Worm (Caenorhabditis elegans): ENCODE data around the gene Y57E12B.1.

Y57E12B.1 gene

ce11 chrV:6969950-6970532 lies 21.7 kb downstream of the Y57E12B.1 start, which contains the start of gene ptr-15:
ptr-15 (minus strand) TSS chrV:6970000.
- TF ChIP-seq ceh-16 (tag; optimal IDR thresholded peaks at IDR 0.05) (no peak), nhr-76 (tag; optimal IDR thresholded peaks at IDR 0.05) (no peak), nhr-43 (tag; optimal IDR thresholded peaks at IDR 0.05; ENCODE audit: poor library complexity, severe bottlenecking) (peak; percentile 34), nhr-25 (tag; optimal IDR thresholded peaks at IDR 0.05) (peak; percentile 13), elt-3 (tag; optimal IDR thresholded peaks at IDR 0.05) (peak in 1 of 3 experiments; percentile 19), elt-2 (tag; optimal IDR thresholded peaks at IDR 0.05) (no peak), nhr-23 (tag; optimal IDR thresholded peaks at IDR 0.05) (peak; percentile 82), nfya-1 (tag; optimal IDR thresholded peaks at IDR 0.05; ENCODE audit: insufficient read depth) (no peak), sea-2 (GFP tag; optimal IDR thresholded peaks at IDR 0.05) (no peak), nhr-11 (tag; optimal IDR thresholded peaks at IDR 0.05) (no peak), fkh-10 (GFP tag; optimal IDR thresholded peaks at IDR 0.05) (no peak), lin-15B (tag; optimal IDR thresholded peaks at IDR 0.05) (no peak), ceh-28 (tag; optimal IDR thresholded peaks at IDR 0.05) (no peak), fos-1 (tag; optimal IDR thresholded peaks at IDR 0.05) (no peak)

- TF ChIP-seq nhr-28 (tag; optimal IDR thresholded peaks at IDR 0.05) (no peak), lin-15B (tag; optimal IDR thresholded peaks at IDR 0.05) (no peak), unc-39 (tag; optimal IDR thresholded peaks at IDR 0.05) (no peak), sea-2 (GFP tag; optimal IDR thresholded peaks at IDR 0.05) (no peak), nfya-1 (tag; optimal IDR thresholded peaks at IDR 0.05; ENCODE audit: insufficient read depth) (no peak), nhr-23 (tag; optimal IDR thresholded peaks at IDR 0.05) (no peak), ceh-9 (tag; optimal IDR thresholded peaks at IDR 0.05) (no peak), nhr-76 (tag; optimal IDR thresholded peaks at IDR 0.05) (no peak), elt-1 (tag; optimal IDR thresholded peaks at IDR 0.05) (no peak), nhr-237 (tag; optimal IDR thresholded peaks at IDR 0.05) (no peak)
These were observed 23.2 kb downstream of the Y57E12B.1 start, which contains the start of gene srx-59 for ce11 chrV:6971567-6971966. srx-59 (plus strand) TSS chrV:6971867.

- TF ChIP-seq nhr-12 (tag; optimal IDR thresholded peaks at IDR 0.05) = no peak
- no peak for TF ChIP-seq ZK546.5 (tag; optimal IDR thresholded peaks at IDR 0.05)
- no peak for TF ChIP-seq snpc-4 (tag; optimal IDR thresholded peaks at IDR 0.05)
- no peak for TF ChIP-seq elt-2 (tag; optimal IDR thresholded peaks at IDR 0.05)
- TF ChIP-seq pha-4 (tag; optimal IDR thresholded peaks at IDR 0.05) = no peak
- TF ChIP-seq unc-39 (tag; optimal IDR thresholded peaks at IDR 0.05) = no peak
These were observed 27.7 kb downstream of the Y57E12B.1 start, which contains the start of gene srx-16 for ce11 chrV:6976047-6976446. srx-16 (plus strand) TSS chrV:6976347.

- TF ChIP-seq pqm-1 (tag; optimal IDR thresholded peaks at IDR 0.05) (no peak), aly-2 (tag; optimal IDR thresholded peaks at IDR 0.05) (no peak), lin-39 (tag; optimal IDR thresholded peaks at IDR 0.05) (no peak), fkh-2 (tag; optimal IDR thresholded peaks at IDR 0.05) (no peak), nhr-28 (tag; optimal IDR thresholded peaks at IDR 0.05) (no peak), unc-39 (tag; optimal IDR thresholded peaks at IDR 0.05) (no peak), pha-4 (tag; optimal IDR thresholded peaks at IDR 0.05) (no peak), tbx-2 (tag; optimal IDR thresholded peaks at IDR 0.05) (no peak), ztf-11 (tag; optimal IDR thresholded peaks at IDR 0.05) (no peak), fkh-10 (GFP tag; optimal IDR thresholded peaks at IDR 0.05) (no peak), elt-2 (tag; optimal IDR thresholded peaks at IDR 0.05) (no peak), ztf-4 (tag; optimal IDR thresholded peaks at IDR 0.05) (no peak), nhr-76 (tag; optimal IDR thresholded peaks at IDR 0.05) (no peak), eor-1 (tag; optimal IDR thresholded peaks at IDR 0.05) (no peak), egl-27 (tag; optimal IDR thresholded peaks at IDR 0.05) (no peak), ceh-9 (tag; optimal IDR thresholded peaks at IDR 0.05) (no peak), nhr-11 (tag; optimal IDR thresholded peaks at IDR 0.05) (no peak), zag-1 (tag; optimal IDR thresholded peaks at IDR 0.05) (no peak), fos-1 (tag; optimal IDR thresholded peaks at IDR 0.05) (no peak), snpc-4 (tag; optimal IDR thresholded peaks at IDR 0.05) (no peak)
These were observed 30.7 kb downstream of the Y57E12B.1 start, which contains the start of gene sre-12 for ce11 chrV:6979019-6979418. sre-12 (minus strand) TSS chrV:6979119.

- TF ChIP-seq R02D3.7 (tag; optimal IDR thresholded peaks at IDR 0.05) (no peak), fos-1 (tag; optimal IDR thresholded peaks at IDR 0.05) (no peak), nhr-237 (tag; optimal IDR thresholded peaks at IDR 0.05) (no peak), nhr-11 (tag; optimal IDR thresholded peaks at IDR 0.05) (no peak), snpc-4 (tag; optimal IDR thresholded peaks at IDR 0.05) (no peak), ceh-82 (tag; optimal IDR thresholded peaks at IDR 0.05) (no peak), nhr-67 (tag; optimal IDR thresholded peaks at IDR 0.05) (no peak), daf-12 (tag; optimal IDR thresholded peaks at IDR 0.05) (no peak), fkh-2 (tag; optimal IDR thresholded peaks at IDR 0.05) (no peak), ceh-16 (tag; optimal IDR thresholded peaks at IDR 0.05) (no peak)
These were observed 34.5 kb downstream of the Y57E12B.1 start, which contains the start of gene nhr-161 for ce11 chrV:6982813-6983212. nhr-161 (minus strand) TSS chrV:6982913.
